Worm (Caenorhabditis elegans) whole organism, L3 larva: Measurements from ENCODE around the gene mab-10.
A peak's percentile ranks its signal among the peaks of the same experiment; 100 is the strongest.

ENCODE experiments used
- R02D3.7 ChIP-seq: fragments of 150-350 bp; optimal IDR thresholded peaks from 2 replicates; lab custom pipeline; 2014; ENCODE audit warnings: missing biosample characterization, missing genetic modification characterization
- ZK546.5 ChIP-seq: sonication (generic microtip); optimal IDR thresholded peaks from 2 replicates; lab custom pipeline; 2017; ENCODE audit warnings: missing biosample characterization, missing genetic modification characterization
- aly-2 ChIP-seq: fragments of 150-350 bp; optimal IDR thresholded peaks from 2 replicates; lab custom pipeline; 2014; ENCODE audit warnings: missing biosample characterization, missing genetic modification characterization
- ama-1 ChIP-seq: fragments of 150-350 bp; optimal IDR thresholded peaks from 2 replicates; lab custom pipeline; 2018
- ceh-16 ChIP-seq: sonication (generic microtip); optimal IDR thresholded peaks from 2 replicates; lab custom pipeline; 2017; ENCODE audit warnings: missing biosample characterization, missing genetic modification characterization
- ceh-28 ChIP-seq: fragments of 150-350 bp; optimal IDR thresholded peaks from 2 replicates; lab custom pipeline; 2014; ENCODE audit warnings: missing biosample characterization, missing genetic modification reagents, missing genetic modification characterization
- ceh-82 ChIP-seq: fragments of 150-350 bp; optimal IDR thresholded peaks from 2 replicates; lab custom pipeline; 2014; ENCODE audit warnings: missing biosample characterization, missing genetic modification characterization
- ceh-9 ChIP-seq: sonication (generic microtip); optimal IDR thresholded peaks from 2 replicates; lab custom pipeline; 2018; ENCODE audit warnings: missing biosample characterization, missing genetic modification characterization
- daf-12 ChIP-seq: fragments of 150-350 bp; optimal IDR thresholded peaks from 2 replicates; lab custom pipeline; 2014; ENCODE audit warnings: missing biosample characterization, missing genetic modification reagents, missing genetic modification characterization
- egl-27 ChIP-seq: sonication (generic microtip); optimal IDR thresholded peaks from 4 replicates; lab custom pipeline; 2017; ENCODE audit warnings: missing biosample characterization, missing genetic modification reagents, missing genetic modification characterization
- egl-5 ChIP-seq: fragments of 150-350 bp; optimal IDR thresholded peaks from 2 replicates; lab custom pipeline; 2017; ENCODE audit warnings: missing biosample characterization, missing genetic modification reagents, missing genetic modification characterization, inconsistent platforms
- elt-1 ChIP-seq: fragments of 150-350 bp; optimal IDR thresholded peaks from 2 replicates; lab custom pipeline; 2014; ENCODE audit warnings: missing biosample characterization, missing genetic modification characterization
- elt-2 ChIP-seq: sonication (generic microtip); optimal IDR thresholded peaks from 2 replicates; lab custom pipeline; 2016; ENCODE audit warnings: missing genetic modification reagents, mild to moderate bottlenecking, missing genetic modification characterization, missing compliant biosample characterization
- elt-3 ChIP-seq, 3 experiments: fragments of 150-350 bp in 1 of 3; sonication (generic microtip) in 2 of 3; optimal IDR thresholded peaks; 2 replicates in 2 of 3; 4 replicates in 1 of 3; lab custom pipeline; 2014 to 2017; ENCODE audit warnings: missing biosample characterization in 3 of 3, missing genetic modification characterization in 3 of 3
- eor-1 ChIP-seq, 2 experiments: fragments of 150-350 bp; optimal IDR thresholded peaks; 2 replicates each; lab custom pipeline; 2014 to 2018; ENCODE audit warnings: missing biosample characterization in 2 of 2, missing genetic modification characterization in 2 of 2
- fkh-10 ChIP-seq: sonication (generic microtip); optimal IDR thresholded peaks from 2 replicates; lab custom pipeline; 2017; ENCODE audit warnings: missing biosample characterization, missing genetic modification reagents, missing genetic modification characterization
- fkh-2 ChIP-seq: fragments of 150-350 bp; optimal IDR thresholded peaks from 2 replicates; lab custom pipeline; 2014; ENCODE audit warnings: missing biosample characterization, missing genetic modification reagents, missing genetic modification characterization
- fos-1 ChIP-seq: fragments of 150-350 bp; optimal IDR thresholded peaks from 2 replicates; lab custom pipeline; 2014; ENCODE audit warnings: missing biosample characterization, missing genetic modification characterization
- hmg-11 ChIP-seq: sonication (generic microtip); optimal IDR thresholded peaks from 2 replicates; lab custom pipeline; 2016; ENCODE audit warnings: missing genetic modification characterization, missing compliant biosample characterization
- jun-1 ChIP-seq: fragments of 150-350 bp; optimal IDR thresholded peaks from 2 replicates; lab custom pipeline; 2014; ENCODE audit warnings: missing biosample characterization, missing genetic modification reagents, missing genetic modification characterization
- lin-15B ChIP-seq: fragments of 150-350 bp; optimal IDR thresholded peaks from 2 replicates; lab custom pipeline; 2014; ENCODE audit warnings: missing biosample characterization, missing genetic modification characterization
- lin-39 ChIP-seq: fragments of 150-350 bp; optimal IDR thresholded peaks from 2 replicates; lab custom pipeline; 2018; ENCODE audit warnings: missing biosample characterization, missing genetic modification reagents, missing genetic modification characterization
- lsy-12 ChIP-seq: sonication (generic microtip); optimal IDR thresholded peaks from 2 replicates; lab custom pipeline; 2016; ENCODE audit warnings: mild to moderate bottlenecking, missing genetic modification characterization, missing compliant biosample characterization
- mdl-1 ChIP-seq: fragments of 150-350 bp; optimal IDR thresholded peaks from 2 replicates; lab custom pipeline; 2014; ENCODE audit warnings: missing biosample characterization, missing genetic modification characterization
- mml-1 ChIP-seq: fragments of 150-350 bp; sonication (generic microtip); optimal IDR thresholded peaks from 3 replicates; lab custom pipeline; 2014; ENCODE audit warnings: missing biosample characterization, missing genetic modification characterization
- nfya-1 ChIP-seq: sonication (generic microtip); optimal IDR thresholded peaks from 2 replicates; lab custom pipeline; 2017; ENCODE audit warnings: missing genetic modification characterization, mild to moderate bottlenecking, missing compliant biosample characterization, antibody characterized with exemption, moderate library complexity; ENCODE audit not compliant: insufficient read depth
- nhr-11 ChIP-seq: fragments of 150-350 bp; optimal IDR thresholded peaks from 2 replicates; lab custom pipeline; 2014; ENCODE audit warnings: missing biosample characterization, missing genetic modification characterization
- nhr-12 ChIP-seq: fragments of 150-350 bp; optimal IDR thresholded peaks from 2 replicates; lab custom pipeline; 2014; ENCODE audit warnings: missing biosample characterization, missing genetic modification characterization
- nhr-23 ChIP-seq: fragments of 150-350 bp; optimal IDR thresholded peaks from 2 replicates; lab custom pipeline; 2014; ENCODE audit warnings: missing biosample characterization, missing genetic modification reagents, missing genetic modification characterization
- nhr-237 ChIP-seq: fragments of 150-350 bp; optimal IDR thresholded peaks from 2 replicates; lab custom pipeline; 2014; ENCODE audit warnings: missing biosample characterization, missing genetic modification characterization
- nhr-25 ChIP-seq: sonication (generic microtip); optimal IDR thresholded peaks from 2 replicates; lab custom pipeline; 2017; ENCODE audit warnings: missing biosample characterization, missing genetic modification characterization
- nhr-28 ChIP-seq: fragments of 150-350 bp; optimal IDR thresholded peaks from 2 replicates; lab custom pipeline; 2014; ENCODE audit warnings: missing biosample characterization, missing genetic modification characterization
- nhr-43 ChIP-seq: sonication (generic microtip); optimal IDR thresholded peaks from 2 replicates; lab custom pipeline; 2016; ENCODE audit warnings: mild to moderate bottlenecking, missing genetic modification characterization, missing compliant biosample characterization; ENCODE audit not compliant: poor library complexity, severe bottlenecking
- nhr-67 ChIP-seq: fragments of 150-350 bp; optimal IDR thresholded peaks from 2 replicates; lab custom pipeline; 2014; ENCODE audit warnings: missing biosample characterization, missing genetic modification characterization
- nhr-76 ChIP-seq: fragments of 150-350 bp; sonication (generic microtip); optimal IDR thresholded peaks from 5 replicates; lab custom pipeline; 2014; ENCODE audit warnings: missing biosample characterization, missing genetic modification characterization
- nhr-77 ChIP-seq: fragments of 150-350 bp; optimal IDR thresholded peaks from 2 replicates; lab custom pipeline; 2014; ENCODE audit warnings: missing biosample characterization, missing genetic modification characterization
- pha-4 ChIP-seq: fragments of 150-350 bp; optimal IDR thresholded peaks from 2 replicates; lab custom pipeline; 2014; ENCODE audit warnings: missing biosample characterization, missing genetic modification reagents, missing genetic modification characterization
- pqm-1 ChIP-seq: fragments of 150-350 bp; optimal IDR thresholded peaks from 2 replicates; lab custom pipeline; 2017; ENCODE audit warnings: missing biosample characterization, missing genetic modification characterization, inconsistent platforms
- sea-2 ChIP-seq: fragments of 150-350 bp; sonication (generic microtip); optimal IDR thresholded peaks from 4 replicates; lab custom pipeline; 2014; ENCODE audit warnings: missing biosample characterization, missing genetic modification reagents, missing genetic modification characterization
- skn-1 ChIP-seq: fragments of 150-350 bp; optimal IDR thresholded peaks from 2 replicates; lab custom pipeline; 2014; ENCODE audit warnings: missing biosample characterization, missing genetic modification characterization
- snpc-4 ChIP-seq: fragments of 150-350 bp; optimal IDR thresholded peaks from 2 replicates; lab custom pipeline; 2014; ENCODE audit warnings: missing biosample characterization, missing genetic modification characterization
- tbx-2 ChIP-seq: sonication (generic microtip); optimal IDR thresholded peaks from 2 replicates; lab custom pipeline; 2016; ENCODE audit warnings: mild to moderate bottlenecking, missing genetic modification characterization, missing compliant biosample characterization
- unc-39 ChIP-seq: sonication (generic microtip); optimal IDR thresholded peaks from 4 replicates; lab custom pipeline; 2017; ENCODE audit warnings: missing biosample characterization, missing genetic modification characterization
- unc-62 ChIP-seq: fragments of 150-350 bp; sonication (generic microtip); optimal IDR thresholded peaks from 4 replicates; lab custom pipeline; 2014; ENCODE audit warnings: missing biosample characterization, missing genetic modification reagents, missing genetic modification characterization
- zag-1 ChIP-seq: fragments of 150-350 bp; optimal IDR thresholded peaks from 2 replicates; lab custom pipeline; 2014; ENCODE audit warnings: missing biosample characterization, missing genetic modification characterization
- ztf-11 ChIP-seq: fragments of 150-350 bp; optimal IDR thresholded peaks from 2 replicates; lab custom pipeline; 2014; ENCODE audit warnings: missing biosample characterization, missing genetic modification characterization
- ztf-4 ChIP-seq: fragments of 150-350 bp; optimal IDR thresholded peaks from 2 replicates; lab custom pipeline; 2014; ENCODE audit warnings: missing biosample characterization, missing genetic modification characterization

The mab-10 gene

ce11 chrII:10502491-10503063 is 25.3 kb upstream of the mab-10 start, which contains the start of gene myrf-1:
myrf-1 (minus strand) TSS chrII:10502541.
- TF ChIP-seq ceh-82 (tag; lab: Kevin White, UChicago) (peak; percentile 43), daf-12 (tag; lab: Kevin White, UChicago) (no peak), mml-1 (no peak), nhr-11 (tag; lab: Kevin White, UChicago) (peak; percentile 87), elt-1 (peak; percentile 56), fkh-2 (no peak), unc-39 (tag; lab: Kevin White, UChicago) (no peak), snpc-4 (tag; lab: Kevin White, UChicago) (peak; percentile 33), lsy-12 (peak; percentile 92), nhr-12 (tag; lab: Kevin White, UChicago) (no peak), nhr-43 (tag; lab: Kevin White, UChicago) (peak; percentile 74), fos-1 (tag; lab: Kevin White, UChicago) (peak; percentile 48), aly-2 (no peak), nhr-76 (tag; lab: Kevin White, UChicago) (no peak), skn-1 (tag; lab: Kevin White, UChicago) (peak; percentile 61), nhr-25 (tag; lab: Kevin White, UChicago) (peak; percentile 77), mdl-1 (peak; percentile 70), elt-2 (tag; lab: Kevin White, UChicago) (peak; percentile 80), elt-3 (tag; optimal IDR thresholded peaks at IDR 0.05; lab: Kevin White, UChicago) (peak in 2 of 3 experiments; percentile 18 to 35), tbx-2 (tag; lab: Kevin White, UChicago) (peak; percentile 88), R02D3.7 (tag; lab: Kevin White, UChicago) (peak; percentile 53), ZK546.5 (no peak), ceh-28 (peak; percentile 84), hmg-11 (tag; lab: Kevin White, UChicago) (peak; percentile 99), jun-1 (tag; lab: Kevin White, UChicago) (peak; percentile 62), nhr-67 (tag; lab: Kevin White, UChicago) (peak; percentile 3), eor-1 (tag; optimal IDR thresholded peaks at IDR 0.05; lab: Kevin White, UChicago) (no peak), unc-62 (peak; percentile 83), egl-27 (tag; lab: Kevin White, UChicago) (no peak), nhr-23 (tag; lab: Kevin White, UChicago) (peak; percentile 91), sea-2 (peak; percentile 39), lin-39 (tag; lab: Kevin White, UChicago) (peak; percentile 96), ztf-11 (tag; lab: Kevin White, UChicago) (no peak), pha-4 (peak; percentile 92), nhr-28 (tag; lab: Kevin White, UChicago) (no peak), nhr-237 (no peak), fkh-10 (GFP tag; lab: Kevin White, UChicago) (peak; percentile 17), nfya-1 (tag; lab: Kevin White, UChicago) (peak; percentile 90), zag-1 (tag; lab: Kevin White, UChicago) (peak; percentile 57), ztf-4 (tag; lab: Kevin White, UChicago) (no peak), nhr-77 (tag; lab: Kevin White, UChicago) (peak; percentile 47), ceh-9 (tag; lab: Kevin White, UChicago) (no peak), egl-5 (peak; percentile 85), ceh-16 (no peak), lin-15B (tag; lab: Kevin White, UChicago) (peak; percentile 64), pqm-1 (tag; lab: Kevin White, UChicago) (peak; percentile 8), ama-1 (lab: Kevin White, UChicago) (peak; percentile 67)
